Fruit fly (Drosophila melanogaster) whole organism, embryonic: ENCODE measurements around the gene N.
A peak's percentile ranks its signal among the peaks of the same experiment; 100 is the strongest.

Experiments
- CG10267 ChIP-seq: fragments of 200-800 bp; sonication (Bioruptor generic); optimal IDR thresholded peaks from 2 replicates; lab custom pipeline; 2018; ENCODE audit warnings: missing biosample characterization, mild to moderate bottlenecking, missing genetic modification characterization, moderate library complexity
- CG10959 ChIP-seq: fragments of 200-800 bp; sonication (Bioruptor generic); IDR thresholded peaks from 2 replicates; pipeline ENCODE4 v1.3.6; 2022; ENCODE audit warnings: missing biosample characterization, missing genetic modification characterization
- CG12155 ChIP-seq: fragments of 200-800 bp; sonication (Bioruptor generic); optimal IDR thresholded peaks from 3 replicates; lab custom pipeline; 2016; ENCODE audit warnings: missing biosample characterization, missing genetic modification characterization
- CG12391 ChIP-seq: fragments of 200-800 bp; sonication (Bioruptor generic); optimal IDR thresholded peaks from 3 replicates; lab custom pipeline; 2018; ENCODE audit warnings: missing biosample characterization, mild to moderate bottlenecking, missing genetic modification characterization, moderate library complexity
- CG12744 ChIP-seq: fragments of 200-800 bp; sonication (Bioruptor generic); optimal IDR thresholded peaks from 2 replicates; lab custom pipeline; 2016; ENCODE audit warnings: missing biosample characterization, missing genetic modification characterization
- CG14965 ChIP-seq: fragments of 200-800 bp; sonication (Bioruptor generic); optimal IDR thresholded peaks from 2 replicates; lab custom pipeline; 2016; ENCODE audit warnings: missing biosample characterization, missing genetic modification characterization, borderline replicate concordance
- CG15073 ChIP-seq: fragments of 200-800 bp; sonication (Bioruptor generic); optimal IDR thresholded peaks from 2 replicates; lab custom pipeline; 2016; ENCODE audit warnings: missing biosample characterization, missing genetic modification characterization
- CG15514 ChIP-seq: fragments of 200-800 bp; sonication (Bioruptor generic); optimal IDR thresholded peaks from 3 replicates; lab custom pipeline; 2017; ENCODE audit warnings: missing biosample characterization, missing genetic modification characterization, mild to moderate bottlenecking, moderate library complexity, missing genetic modification reagents
- CG17186 ChIP-seq: fragments of 200-800 bp; sonication (Bioruptor generic); optimal IDR thresholded peaks from 3 replicates; lab custom pipeline; 2017; ENCODE audit warnings: missing biosample characterization, missing genetic modification reagents, missing genetic modification characterization
- CG17359 ChIP-seq: fragments of 200-800 bp; sonication (Bioruptor generic); optimal IDR thresholded peaks from 3 replicates; lab custom pipeline; 2018; ENCODE audit warnings: missing biosample characterization, mild to moderate bottlenecking, missing genetic modification characterization, moderate library complexity
- CG18476 ChIP-seq: fragments of 200-800 bp; sonication (Bioruptor generic); optimal IDR thresholded peaks from 2 replicates; lab custom pipeline; 2016; ENCODE audit warnings: missing biosample characterization, mild to moderate bottlenecking, missing genetic modification characterization
- CG2120 ChIP-seq: fragments of 200-800 bp; sonication (Bioruptor generic); optimal IDR thresholded peaks from 3 replicates; lab custom pipeline; 2016; ENCODE audit warnings: missing biosample characterization, missing genetic modification characterization
- CG32532 ChIP-seq: fragments of 200-800 bp; sonication (Bioruptor generic); IDR thresholded peaks from 2 replicates; pipeline ENCODE4 v1.3.6; 2022; ENCODE audit warnings: missing biosample characterization, missing genetic modification characterization
- CG33213 ChIP-seq: fragments of 200-800 bp; sonication (Bioruptor generic); optimal IDR thresholded peaks from 3 replicates; lab custom pipeline; 2016; ENCODE audit warnings: missing biosample characterization, missing genetic modification characterization
- CG3847 ChIP-seq: fragments of 200-800 bp; sonication (Bioruptor generic); IDR thresholded peaks from 2 replicates; pipeline ENCODE4 v1.3.6; 2022; ENCODE audit warnings: missing biosample characterization, missing genetic modification characterization
- CG7839 ChIP-seq: fragments of 200-800 bp; sonication (Bioruptor generic); optimal IDR thresholded peaks from 3 replicates; lab custom pipeline; 2018; ENCODE audit warnings: missing biosample characterization, mild to moderate bottlenecking, missing genetic modification characterization, moderate library complexity
- CG8478 ChIP-seq: fragments of >200 bp; optimal IDR thresholded peaks from 2 replicates; lab custom pipeline; 2018
- CoRest ChIP-seq: fragments of 200-800 bp; sonication (Bioruptor generic); optimal IDR thresholded peaks from 3 replicates; lab custom pipeline; 2018; ENCODE audit warnings: missing biosample characterization, mild to moderate bottlenecking, missing genetic modification characterization, moderate library complexity
- Dll ChIP-seq: fragments of 200-800 bp; sonication (Bioruptor generic); IDR thresholded peaks from 4 replicates; pipeline ENCODE4 v1.3.6; 2022; ENCODE audit warnings: missing biosample characterization, missing genetic modification characterization; ENCODE audit not compliant: partially characterized antibody
- Dref ChIP-seq: fragments of 200-800 bp; sonication (Bioruptor generic); IDR thresholded peaks from 2 replicates; pipeline ENCODE4 v1.3.6; 2022; ENCODE audit warnings: missing biosample characterization, missing genetic modification characterization
- E2f2 ChIP-seq: fragments of 200-800 bp; sonication (Bioruptor generic); IDR thresholded peaks from 2 replicates; pipeline ENCODE4 v1.3.6; 2022; ENCODE audit warnings: missing biosample characterization, missing genetic modification characterization
- Hr3 ChIP-seq: fragments of 200-800 bp; sonication (Bioruptor generic); optimal IDR thresholded peaks from 3 replicates; lab custom pipeline; 2016; ENCODE audit warnings: missing biosample characterization, missing genetic modification characterization
- Hr78 ChIP-seq, 2 experiments: fragments of 200-800 bp in 1 of 2; fragments of >200 bp in 1 of 2; sonication (Bioruptor generic) in 1 of 2; optimal IDR thresholded peaks; 2 replicates each; lab custom pipeline; 2017 to 2019; ENCODE audit warnings: missing biosample characterization in 2 of 2, missing genetic modification characterization in 2 of 2, mild to moderate bottlenecking in 1 of 2, moderate library complexity in 1 of 2
- MBD-R2 ChIP-seq: fragments of 200-800 bp; sonication (Bioruptor generic); IDR thresholded peaks from 2 replicates; pipeline ENCODE4 v1.3.6; 2022; ENCODE audit warnings: missing biosample characterization, missing genetic modification characterization
- Myb ChIP-seq: fragments of 200-800 bp; sonication (Bioruptor generic); optimal IDR thresholded peaks from 2 replicates; lab custom pipeline; 2016; ENCODE audit warnings: missing biosample characterization, missing genetic modification characterization
- Ptx1 ChIP-seq: fragments of 200-800 bp; sonication (Bioruptor generic); IDR thresholded peaks from 2 replicates; pipeline ENCODE4 v1.3.6; 2022; ENCODE audit warnings: missing biosample characterization, missing genetic modification characterization
- al ChIP-seq: fragments of 200-800 bp; sonication (Bioruptor generic); IDR thresholded peaks from 2 replicates; pipeline ENCODE4 v1.3.6; 2022; ENCODE audit warnings: missing biosample characterization, missing genetic modification characterization
- amos ChIP-seq: fragments of 200-800 bp; sonication (Bioruptor generic); IDR thresholded peaks from 2 replicates; pipeline ENCODE4 v1.3.6; 2022; ENCODE audit warnings: missing biosample characterization, missing genetic modification characterization; ENCODE audit not compliant: partially characterized antibody
- crc ChIP-seq: fragments of 200-800 bp; sonication (Bioruptor generic); optimal IDR thresholded peaks from 2 replicates; lab custom pipeline; 2016; ENCODE audit warnings: missing biosample characterization, missing genetic modification characterization
- ewg ChIP-seq: fragments of 200-800 bp; sonication (Bioruptor generic); optimal IDR thresholded peaks from 3 replicates; lab custom pipeline; 2017; ENCODE audit warnings: mild to moderate bottlenecking, missing biosample characterization, missing genetic modification reagents, missing genetic modification characterization
- gfzf ChIP-seq: fragments of 200-800 bp; sonication (Bioruptor generic); optimal IDR thresholded peaks from 2 replicates; lab custom pipeline; 2016; ENCODE audit warnings: missing biosample characterization, mild to moderate bottlenecking, missing genetic modification characterization, moderate library complexity
- inv ChIP-seq: fragments of 200-800 bp; sonication (Bioruptor generic); IDR thresholded peaks from 2 replicates; pipeline ENCODE4 v1.3.6; 2022; ENCODE audit warnings: missing biosample characterization, missing genetic modification characterization; ENCODE audit not compliant: partially characterized antibody
- kni ChIP-seq: fragments of 200-800 bp; sonication (Bioruptor generic); optimal IDR thresholded peaks from 3 replicates; lab custom pipeline; 2017; ENCODE audit warnings: mild to moderate bottlenecking, missing biosample characterization, missing genetic modification reagents, missing genetic modification characterization
- mld ChIP-seq: fragments of 200-800 bp; sonication (Bioruptor generic); IDR thresholded peaks from 3 replicates; pipeline ENCODE4 v1.3.6; 2022; ENCODE audit warnings: missing biosample characterization, missing genetic modification characterization; ENCODE audit not compliant: partially characterized antibody
- nerfin-1 ChIP-seq: fragments of 200-800 bp; sonication (Bioruptor generic); optimal IDR thresholded peaks from 3 replicates; lab custom pipeline; 2019; ENCODE audit warnings: missing biosample characterization, mild to moderate bottlenecking, missing genetic modification characterization, moderate library complexity
- pan ChIP-seq, 4 experiments: fragments of >200 bp in 3 of 4; fragments of 200-800 bp in 1 of 4; sonication (Bioruptor generic) in 1 of 4; optimal IDR thresholded peaks in 3 of 4; IDR thresholded peaks in 1 of 4; 2 replicates each; pipeline versions ENCODE4 v1.3.6 to Lab custom; 2017 to 2022; ENCODE audit warnings: missing biosample characterization in 2 of 4, missing genetic modification characterization in 2 of 4, mixed read lengths in 1 of 4
- pb ChIP-seq: fragments of 200-800 bp; sonication (Bioruptor generic); optimal IDR thresholded peaks from 3 replicates; lab custom pipeline; 2016; ENCODE audit warnings: missing biosample characterization, missing genetic modification characterization
- pzg ChIP-seq: fragments of 200-800 bp; sonication (Bioruptor generic); optimal IDR thresholded peaks from 3 replicates; lab custom pipeline; 2018; ENCODE audit warnings: missing biosample characterization, mild to moderate bottlenecking, missing genetic modification characterization, moderate library complexity
- slbo ChIP-seq: fragments of 200-800 bp; sonication (Bioruptor generic); IDR thresholded peaks from 2 replicates; pipeline ENCODE4 v1.3.6; 2022; ENCODE audit warnings: missing biosample characterization, missing genetic modification characterization
- ssp ChIP-seq: fragments of 200-800 bp; sonication (Bioruptor generic); IDR thresholded peaks from 2 replicates; pipeline ENCODE4 v1.3.6; 2022; ENCODE audit warnings: missing biosample characterization, missing genetic modification characterization
- stwl ChIP-seq: fragments of 200-800 bp; sonication (Bioruptor generic); optimal IDR thresholded peaks from 3 replicates; lab custom pipeline; 2018; ENCODE audit warnings: missing biosample characterization, mild to moderate bottlenecking, missing genetic modification characterization, moderate library complexity
- trh ChIP-seq: fragments of 200-800 bp; sonication (Bioruptor generic); optimal IDR thresholded peaks from 2 replicates; lab custom pipeline; 2016; ENCODE audit warnings: missing biosample characterization, missing genetic modification characterization
- twi ChIP-seq: fragments of 200-800 bp; optimal IDR thresholded peaks from 2 replicates; lab custom pipeline; 2019; ENCODE audit warnings: missing biosample characterization, mild to moderate bottlenecking, missing genetic modification characterization, moderate library complexity
- unc-4 ChIP-seq: fragments of 200-800 bp; sonication (Bioruptor generic); IDR thresholded peaks from 2 replicates; pipeline ENCODE4 v1.3.6; 2022; ENCODE audit warnings: missing biosample characterization, missing genetic modification characterization; ENCODE audit not compliant: partially characterized antibody
- vvl ChIP-seq: fragments of 200-800 bp; sonication (Bioruptor generic); IDR thresholded peaks from 2 replicates; pipeline ENCODE4 v1.3.6; 2022; ENCODE audit warnings: missing biosample characterization, missing genetic modification characterization
- wor ChIP-seq: fragments of 200-800 bp; sonication (Bioruptor generic); IDR thresholded peaks from 2 replicates; pipeline ENCODE4 v1.3.6; 2022; ENCODE audit warnings: missing biosample characterization, missing genetic modification characterization
- zen ChIP-seq: fragments of 200-800 bp; sonication (Bioruptor generic); optimal IDR thresholded peaks from 3 replicates; lab custom pipeline; 2018; ENCODE audit warnings: missing biosample characterization, mild to moderate bottlenecking, missing genetic modification characterization, moderate library complexity

The N gene

DNA sequence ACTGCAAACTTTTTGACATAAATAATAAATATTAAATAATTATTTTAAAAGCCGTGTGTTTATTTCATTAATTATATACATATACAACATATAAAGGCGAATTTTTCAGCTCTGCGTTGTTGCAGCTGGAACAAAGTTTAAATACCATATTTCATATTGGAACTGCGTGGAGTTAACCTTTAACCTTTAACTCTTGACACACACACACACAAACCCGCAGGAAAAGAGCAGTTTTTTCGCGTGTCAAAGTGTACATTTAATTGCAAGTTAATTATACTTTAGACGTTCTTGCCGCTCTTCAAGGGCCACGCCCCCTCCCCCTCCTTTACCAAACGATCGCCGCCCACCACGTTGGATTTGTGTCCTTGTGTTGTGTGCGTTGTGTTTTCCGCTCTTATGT is 37.5 kb downstream of the N start:
- TF ChIP-seq mld (GFP tag; lab: Robert Waterston, UW) (no peak), CG14965 (GFP tag; lab: Kevin White, UChicago) (no peak), Hr78 (GFP tag; optimal IDR thresholded peaks at IDR 0.05; lab: Kevin White, UChicago) (peak in 1 of 2 experiments; percentile 91)

DNA sequence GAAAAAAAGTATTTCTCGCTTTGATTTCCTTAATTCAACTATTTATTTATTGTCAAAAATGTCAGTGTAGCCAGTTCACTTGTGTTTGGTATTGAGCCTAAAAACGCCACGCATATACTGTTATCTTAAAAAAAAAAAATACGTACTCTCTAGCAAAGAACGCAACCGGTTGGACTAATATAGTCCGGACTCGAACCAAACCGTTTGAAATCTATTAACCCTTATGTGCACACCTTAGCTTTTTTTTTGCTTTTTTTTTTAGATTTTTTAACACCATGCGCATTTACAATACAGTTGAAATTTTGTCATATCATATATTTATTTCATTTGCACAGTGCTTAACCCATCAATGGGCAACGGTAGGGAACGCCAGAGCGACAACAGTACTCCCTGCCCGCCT is 38.4 kb downstream of the N start, which contains the start of gene CG18508:
CG18508 (minus strand) TSS at position 69 of the 400 bp plus-strand sequence.
- TF ChIP-seq unc-4 (GFP tag; lab: Robert Waterston, UW) (0 out of 2 replicates have a peak, but pooled peaks have one; percentile 27), crc (no peak), nerfin-1 (tag; lab: Kevin White, UChicago) (no peak), pan (optimal IDR thresholded peaks at IDR 0.05; lab: Kevin White, UChicago) (no peak), pan (GFP tag; optimal IDR thresholded peaks at IDR 0.05 in 1 of 2, IDR thresholded peaks at IDR 0.05 in 1 of 2) (peak in 1 of 2 experiments; percentile 21), pzg (GFP tag; lab: Kevin White, UChicago) (peak; percentile 70), CG12744 (GFP tag; lab: Kevin White, UChicago) (no peak), CG8478 (lab: Kevin White, UChicago) (no peak), CG15073 (GFP tag; lab: Kevin White, UChicago) (no peak), CG17359 (tag; lab: Kevin White, UChicago) (peak; percentile 6), trh (GFP tag; lab: Kevin White, UChicago) (no peak), CG17186 (GFP tag; lab: Kevin White, UChicago) (peak; percentile 77), twi (tag; lab: Kevin White, UChicago) (no peak), stwl (tag; lab: Kevin White, UChicago) (peak; percentile 68), kni (GFP tag; lab: Kevin White, UChicago) (no peak), ssp (GFP tag; lab: Robert Waterston, UW) (0 out of 2 replicates have a peak, but pooled peaks have one; percentile 12), CG3847 (GFP tag; lab: Robert Waterston, UW) (peak; percentile 24; the same call in 1 of the 2 replicates), al (GFP tag; lab: Robert Waterston, UW) (0 out of 2 replicates have a peak, but pooled peaks have one; percentile 6), slbo (GFP tag; lab: Robert Waterston, UW) (peak; percentile 36), CG7839 (tag; lab: Kevin White, UChicago) (peak; percentile 17), CoRest (tag; lab: Kevin White, UChicago) (peak; percentile 21), Ptx1 (GFP tag; lab: Robert Waterston, UW) (peak; percentile 7; the same call in 1 of the 2 replicates), CG10959 (peak; percentile 90), CG18476 (GFP tag; lab: Kevin White, UChicago) (no peak), Myb (GFP tag; lab: Kevin White, UChicago) (peak; percentile 63), CG15514 (peak; percentile 67), Hr3 (GFP tag; lab: Kevin White, UChicago) (no peak), inv (GFP tag; lab: Robert Waterston, UW) (no peak), E2f2 (GFP tag; lab: Robert Waterston, UW) (peak; percentile 57), CG2120 (peak; percentile 50), zen (tag; lab: Kevin White, UChicago) (no peak), wor (no peak), CG12155 (peak; percentile 3), gfzf (GFP tag; lab: Kevin White, UChicago) (peak; percentile 94), amos (GFP tag; lab: Robert Waterston, UW) (peak; percentile 51), Dref (GFP tag; lab: Robert Waterston, UW) (peak; percentile 33), pb (GFP tag; lab: Kevin White, UChicago) (no peak), CG10267 (peak; percentile 9), ewg (no peak), CG32532 (GFP tag; lab: Robert Waterston, UW) (peak; percentile 6; the same call in 1 of the 2 replicates), MBD-R2 (GFP tag; lab: Robert Waterston, UW) (peak; percentile 75), vvl (GFP tag; lab: Robert Waterston, UW) (peak; percentile 34; the same call in 1 of the 2 replicates), Dll (GFP tag; lab: Robert Waterston, UW) (peak; percentile 24; the same call in 1 of the 4 replicates), CG33213 (GFP tag; lab: Kevin White, UChicago) (peak; percentile 69), CG12391 (peak; percentile 11)
